Fruit fly (Drosophila melanogaster) whole organism, embryonic: ENCODE measurements around the gene CG9691.

Experiments used
- Awh ChIP-seq: fragments of 200-800 bp; sonication (Bioruptor generic); IDR thresholded peaks from 2 replicates; pipeline ENCODE4, ENCODE4 v1.3.6; 2022; ENCODE audit warnings: missing biosample characterization, missing genetic modification characterization
- CG10147 ChIP-seq: fragments of 200-800 bp; sonication (Bioruptor generic); optimal IDR thresholded peaks from 2 replicates; lab custom pipeline; 2019; ENCODE audit warnings: missing biosample characterization, mild to moderate bottlenecking, missing genetic modification characterization, moderate library complexity
- CG10209 ChIP-seq: fragments of 200-800 bp; sonication (Bioruptor generic); optimal IDR thresholded peaks from 3 replicates; lab custom pipeline; 2017; ENCODE audit warnings: missing biosample characterization, mild to moderate bottlenecking, missing genetic modification characterization, missing genetic modification reagents
- CG11085 ChIP-seq: fragments of 200-800 bp; sonication (Bioruptor generic); IDR thresholded peaks from 2 replicates; pipeline ENCODE4 v1.3.6; 2022; ENCODE audit warnings: missing biosample characterization, missing genetic modification characterization
- CG11093 ChIP-seq: fragments of 200-800 bp; sonication (Bioruptor generic); IDR thresholded peaks from 3 replicates; pipeline ENCODE4 v1.3.6; 2022; ENCODE audit warnings: missing biosample characterization, missing genetic modification characterization
- CG12155 ChIP-seq: fragments of 200-800 bp; sonication (Bioruptor generic); optimal IDR thresholded peaks from 3 replicates; lab custom pipeline; 2016; ENCODE audit warnings: missing biosample characterization, missing genetic modification characterization
- CG12391 ChIP-seq: fragments of 200-800 bp; sonication (Bioruptor generic); optimal IDR thresholded peaks from 3 replicates; lab custom pipeline; 2018; ENCODE audit warnings: missing biosample characterization, mild to moderate bottlenecking, missing genetic modification characterization, moderate library complexity
- CG12659 ChIP-seq: fragments of 200-800 bp; sonication (Bioruptor generic); optimal IDR thresholded peaks from 3 replicates; lab custom pipeline; 2017; ENCODE audit warnings: mild to moderate bottlenecking, missing biosample characterization, missing genetic modification reagents, missing genetic modification characterization
- CG12744 ChIP-seq: fragments of 200-800 bp; sonication (Bioruptor generic); optimal IDR thresholded peaks from 2 replicates; lab custom pipeline; 2016; ENCODE audit warnings: missing biosample characterization, missing genetic modification characterization
- CG13775 ChIP-seq: fragments of 200-800 bp; sonication (Bioruptor generic); optimal IDR thresholded peaks from 3 replicates; lab custom pipeline; 2017; ENCODE audit warnings: missing biosample characterization, mild to moderate bottlenecking, missing genetic modification characterization
- CG13894 ChIP-seq: fragments of 200-800 bp; sonication (Bioruptor generic); optimal IDR thresholded peaks from 3 replicates; lab custom pipeline; 2018; ENCODE audit warnings: missing biosample characterization, mild to moderate bottlenecking, missing genetic modification characterization, moderate library complexity
- CG14710 ChIP-seq: fragments of 200-800 bp; sonication (Bioruptor generic); optimal IDR thresholded peaks from 3 replicates; lab custom pipeline; 2019; ENCODE audit warnings: missing biosample characterization, mild to moderate bottlenecking, missing genetic modification characterization, moderate library complexity
- CG14965 ChIP-seq: fragments of 200-800 bp; sonication (Bioruptor generic); optimal IDR thresholded peaks from 2 replicates; lab custom pipeline; 2016; ENCODE audit warnings: missing biosample characterization, missing genetic modification characterization, borderline replicate concordance
- CG17361 ChIP-seq: fragments of 200-800 bp; sonication (Bioruptor generic); IDR thresholded peaks from 3 replicates; pipeline ENCODE4 v1.3.6; 2022; ENCODE audit warnings: missing biosample characterization, missing genetic modification characterization
- CG2678 ChIP-seq: fragments of 200-800 bp; sonication (Bioruptor generic); optimal IDR thresholded peaks from 3 replicates; lab custom pipeline; 2019; ENCODE audit warnings: missing biosample characterization, mild to moderate bottlenecking, missing genetic modification characterization, moderate library complexity
- CG2712 ChIP-seq: fragments of 200-800 bp; optimal IDR thresholded peaks from 3 replicates; lab custom pipeline; 2019; ENCODE audit warnings: missing biosample characterization, mild to moderate bottlenecking, missing genetic modification characterization, moderate library complexity
- CG8359 ChIP-seq: fragments of 200-800 bp; sonication (Bioruptor generic); optimal IDR thresholded peaks from 2 replicates; lab custom pipeline; 2017; ENCODE audit warnings: missing biosample characterization, mild to moderate bottlenecking, missing genetic modification characterization, borderline replicate concordance
- CG9932 ChIP-seq: fragments of 200-800 bp; sonication (Bioruptor generic); IDR thresholded peaks from 2 replicates; pipeline ENCODE4 v1.3.6; 2022; ENCODE audit warnings: missing biosample characterization, missing genetic modification characterization
- Fer3 ChIP-seq: fragments of 200-800 bp; sonication (Bioruptor generic); optimal IDR thresholded peaks from 2 replicates; lab custom pipeline; 2018; ENCODE audit warnings: missing biosample characterization, mild to moderate bottlenecking, missing genetic modification characterization, moderate library complexity
- Gug ChIP-seq: fragments of 200-800 bp; sonication (Bioruptor generic); IDR thresholded peaks from 4 replicates; pipeline ENCODE4 v1.3.6; 2022; ENCODE audit warnings: missing biosample characterization, missing genetic modification characterization
- HLH54F ChIP-seq: fragments of 200-800 bp; sonication (Bioruptor generic); optimal IDR thresholded peaks from 3 replicates; lab custom pipeline; 2016; ENCODE audit warnings: missing biosample characterization, missing genetic modification characterization
- Hand ChIP-seq: fragments of 200-800 bp; sonication (Bioruptor generic); optimal IDR thresholded peaks from 2 replicates; lab custom pipeline; 2017; ENCODE audit warnings: mild to moderate bottlenecking, missing biosample characterization, missing genetic modification reagents, missing genetic modification characterization
- HmgD ChIP-seq: fragments of 200-800 bp; sonication (Bioruptor generic); optimal IDR thresholded peaks from 3 replicates; lab custom pipeline; 2016; ENCODE audit warnings: missing biosample characterization, missing genetic modification characterization
- Hr3 ChIP-seq: fragments of 200-800 bp; sonication (Bioruptor generic); optimal IDR thresholded peaks from 3 replicates; lab custom pipeline; 2016; ENCODE audit warnings: missing biosample characterization, missing genetic modification characterization
- MTF-1 ChIP-seq: fragments of 200-800 bp; sonication (Bioruptor generic); optimal IDR thresholded peaks from 2 replicates; lab custom pipeline; 2018; ENCODE audit warnings: missing biosample characterization, mild to moderate bottlenecking, missing genetic modification characterization, borderline replicate concordance
- Med ChIP-seq: fragments of 200-800 bp; sonication (Bioruptor generic); peaks from one replicate; lab custom pipeline; 2016; ENCODE audit warnings: missing biosample characterization, missing genetic modification characterization, mild to moderate bottlenecking, inconsistent platforms, moderate library complexity
- Ptx1 ChIP-seq: fragments of 200-800 bp; sonication (Bioruptor generic); IDR thresholded peaks from 2 replicates; pipeline ENCODE4 v1.3.6; 2022; ENCODE audit warnings: missing biosample characterization, missing genetic modification characterization
- Six4 ChIP-seq: fragments of 200-800 bp; sonication (Bioruptor generic); optimal IDR thresholded peaks from 2 replicates; lab custom pipeline; 2016; ENCODE audit warnings: missing biosample characterization, missing genetic modification characterization
- Vsx1 ChIP-seq: fragments of 200-800 bp; sonication (Bioruptor generic); optimal IDR thresholded peaks from 2 replicates; lab custom pipeline; 2017; ENCODE audit warnings: missing biosample characterization, mild to moderate bottlenecking, missing genetic modification characterization, missing genetic modification reagents
- YL-1 ChIP-seq: fragments of 200-800 bp; sonication (Bioruptor generic); optimal IDR thresholded peaks from 3 replicates; lab custom pipeline; 2017; ENCODE audit warnings: missing biosample characterization, mild to moderate bottlenecking, missing genetic modification characterization
- cas ChIP-seq: fragments of 200-800 bp; sonication (Bioruptor generic); IDR thresholded peaks from 2 replicates; pipeline ENCODE4 v1.3.6; 2022; ENCODE audit warnings: missing biosample characterization, missing genetic modification characterization
- caup ChIP-seq: fragments of 200-800 bp; sonication (Bioruptor generic); optimal IDR thresholded peaks from 3 replicates; lab custom pipeline; 2017; ENCODE audit warnings: missing biosample characterization, mild to moderate bottlenecking, missing genetic modification characterization, moderate library complexity; ENCODE audit not compliant: severe bottlenecking
- cg ChIP-seq: fragments of 200-800 bp; sonication (Bioruptor generic); optimal IDR thresholded peaks from 3 replicates; lab custom pipeline; 2019; ENCODE audit warnings: missing biosample characterization, mild to moderate bottlenecking, missing genetic modification characterization, moderate library complexity
- chm ChIP-seq: fragments of 200-800 bp; sonication (Bioruptor generic); IDR thresholded peaks from 2 replicates; pipeline ENCODE4 v1.3.6; 2022; ENCODE audit warnings: missing biosample characterization, missing genetic modification characterization
- fru ChIP-seq: fragments of >200 bp; optimal IDR thresholded peaks from 2 replicates; lab custom pipeline; 2017
- gem ChIP-seq: fragments of 200-800 bp; sonication (Bioruptor generic); optimal IDR thresholded peaks from 2 replicates; lab custom pipeline; 2019; ENCODE audit warnings: missing biosample characterization, mild to moderate bottlenecking, missing genetic modification characterization, moderate library complexity
- hbn ChIP-seq: fragments of 200-800 bp; sonication (Bioruptor generic); IDR thresholded peaks from 2 replicates; pipeline ENCODE4 v1.3.6; 2022; ENCODE audit warnings: missing biosample characterization, missing genetic modification characterization; ENCODE audit not compliant: partially characterized antibody
- her ChIP-seq: fragments of 200-800 bp; sonication (Bioruptor generic); optimal IDR thresholded peaks from 2 replicates; lab custom pipeline; 2016; ENCODE audit warnings: missing biosample characterization, missing genetic modification characterization
- lab ChIP-seq: fragments of 200-800 bp; sonication (Bioruptor generic); optimal IDR thresholded peaks from 3 replicates; lab custom pipeline; 2017; ENCODE audit warnings: missing biosample characterization, missing genetic modification characterization, mild to moderate bottlenecking, moderate library complexity, missing genetic modification reagents
- odd ChIP-seq: fragments of 200-800 bp; sonication (Bioruptor generic); optimal IDR thresholded peaks from 2 replicates; lab custom pipeline; 2017; ENCODE audit warnings: missing biosample characterization, mild to moderate bottlenecking, missing genetic modification characterization
- psq ChIP-seq: fragments of 200-800 bp; sonication (Bioruptor generic); optimal IDR thresholded peaks from 2 replicates; lab custom pipeline; 2017; ENCODE audit warnings: missing biosample characterization, missing genetic modification characterization
- salm ChIP-seq: fragments of 200-800 bp; sonication (Bioruptor generic); optimal IDR thresholded peaks from 2 replicates; lab custom pipeline; 2018; ENCODE audit warnings: missing biosample characterization, mild to moderate bottlenecking, missing genetic modification characterization
- shn ChIP-seq: fragments of 200-800 bp; sonication (Bioruptor generic); optimal IDR thresholded peaks from 3 replicates; lab custom pipeline; 2016; ENCODE audit warnings: missing biosample characterization, missing genetic modification characterization
- sisA ChIP-seq: fragments of 200-800 bp; sonication (Bioruptor generic); IDR thresholded peaks from 2 replicates; pipeline ENCODE4 v1.3.6; 2022; ENCODE audit warnings: missing biosample characterization, missing genetic modification characterization
- sr ChIP-seq: fragments of 200-800 bp; sonication (Bioruptor generic); IDR thresholded peaks from 3 replicates; pipeline ENCODE4 v1.3.6; 2022; ENCODE audit warnings: missing biosample characterization, missing genetic modification characterization
- trh ChIP-seq: fragments of 200-800 bp; sonication (Bioruptor generic); optimal IDR thresholded peaks from 2 replicates; lab custom pipeline; 2016; ENCODE audit warnings: missing biosample characterization, missing genetic modification characterization
- tup ChIP-seq: fragments of 200-800 bp; sonication (Bioruptor generic); optimal IDR thresholded peaks from 2 replicates; lab custom pipeline; 2016; ENCODE audit warnings: missing biosample characterization, mild to moderate bottlenecking, missing genetic modification characterization, moderate library complexity
- twi ChIP-seq: fragments of 200-800 bp; optimal IDR thresholded peaks from 2 replicates; lab custom pipeline; 2019; ENCODE audit warnings: missing biosample characterization, mild to moderate bottlenecking, missing genetic modification characterization, moderate library complexity
- vfl ChIP-seq: fragments of 200-800 bp; sonication (Bioruptor generic); optimal IDR thresholded peaks from 2 replicates; lab custom pipeline; 2016; ENCODE audit warnings: missing biosample characterization, missing genetic modification characterization
- wdn ChIP-seq: fragments of 200-800 bp; sonication (Bioruptor generic); IDR thresholded peaks from 2 replicates; pipeline ENCODE4 v1.3.6; 2022; ENCODE audit warnings: missing biosample characterization, missing genetic modification characterization
- zen ChIP-seq: fragments of 200-800 bp; sonication (Bioruptor generic); optimal IDR thresholded peaks from 3 replicates; lab custom pipeline; 2018; ENCODE audit warnings: missing biosample characterization, mild to moderate bottlenecking, missing genetic modification characterization, moderate library complexity
- zf30C ChIP-seq: fragments of 200-800 bp; sonication (Bioruptor generic); optimal IDR thresholded peaks from 3 replicates; lab custom pipeline; 2018; ENCODE audit warnings: missing biosample characterization, mild to moderate bottlenecking, missing genetic modification characterization

The CG9691 gene

DNA sequence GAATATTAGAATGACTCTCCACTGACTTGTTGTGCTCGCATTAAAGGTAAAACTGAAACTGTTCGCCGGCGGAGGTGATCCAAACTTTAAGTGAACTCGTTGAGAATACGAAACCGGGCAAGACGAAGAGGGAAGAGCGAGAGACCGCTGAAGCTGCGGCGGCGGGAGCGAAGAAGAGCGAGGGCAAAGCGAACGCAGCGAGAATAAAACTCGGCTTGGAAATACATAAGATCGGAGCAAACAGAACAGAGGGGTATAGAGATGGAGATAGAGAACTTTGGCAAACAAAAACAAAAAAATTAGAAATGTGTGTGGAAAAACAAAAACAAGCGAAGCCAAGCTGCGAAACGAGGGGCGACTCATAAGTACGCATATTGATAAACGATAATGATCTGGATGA lies 46.6 kb downstream of the CG9691 start, which contains the start of gene Idgf4 (continued):
- TF ChIP-seq CG12391 (tag; lab: Kevin White, UChicago): no peak
- no peak for TF ChIP-seq Hand (GFP tag; lab: Kevin White, UChicago)
- no peak for TF ChIP-seq Hr3 (GFP tag; lab: Kevin White, UChicago)
- TF ChIP-seq hbn (GFP tag; lab: Robert Waterston, UW): no peak
- TF ChIP-seq CG10209: peak; percentile 5
- no peak for TF ChIP-seq Six4 (GFP tag; lab: Kevin White, UChicago)
- TF ChIP-seq Vsx1 (GFP tag; lab: Kevin White, UChicago): no peak
- no peak for TF ChIP-seq fru
- peak; percentile 83 for TF ChIP-seq Med (GFP tag; lab: Kevin White, UChicago)
- peak; percentile 66 for TF ChIP-seq CG12155 (GFP tag; lab: Kevin White, UChicago)
- TF ChIP-seq sisA: no peak
- TF ChIP-seq Awh: no peak
- no peak for TF ChIP-seq zf30C (GFP tag; lab: Kevin White, UChicago)
- no peak for TF ChIP-seq CG11093
- no peak for TF ChIP-seq CG17361 (GFP tag; lab: Robert Waterston, UW)
- TF ChIP-seq twi (tag; lab: Kevin White, UChicago): no peak
- no peak for TF ChIP-seq CG14965 (GFP tag; lab: Kevin White, UChicago)
- no peak for TF ChIP-seq cg (GFP tag; lab: Kevin White, UChicago)
- no peak for TF ChIP-seq Ptx1 (GFP tag; lab: Robert Waterston, UW)
- no peak for TF ChIP-seq HmgD (GFP tag; lab: Kevin White, UChicago)
- TF ChIP-seq CG8359 (GFP tag; lab: Kevin White, UChicago): no peak
- no peak for TF ChIP-seq CG10147 (GFP tag; lab: Kevin White, UChicago)
- TF ChIP-seq Fer3 (tag; lab: Kevin White, UChicago): no peak
- TF ChIP-seq MTF-1 (GFP tag; lab: Kevin White, UChicago): no peak
- no peak for TF ChIP-seq CG12744 (GFP tag; lab: Kevin White, UChicago)
- TF ChIP-seq zen (tag; lab: Kevin White, UChicago): no peak
- no peak for TF ChIP-seq CG11085 (GFP tag; lab: Robert Waterston, UW)
- peak; percentile 7 for TF ChIP-seq salm (tag; lab: Kevin White, UChicago)
- no peak for TF ChIP-seq tup (GFP tag; lab: Kevin White, UChicago)
- TF ChIP-seq Gug (GFP tag; lab: Robert Waterston, UW): no peak
- peak; percentile 26 for TF ChIP-seq gem
- no peak for TF ChIP-seq lab (GFP tag; lab: Kevin White, UChicago)
- no peak for TF ChIP-seq vfl (GFP tag; lab: Kevin White, UChicago)
- no peak for TF ChIP-seq her (GFP tag; lab: Kevin White, UChicago)
- TF ChIP-seq sr (GFP tag; lab: Robert Waterston, UW): no peak
- TF ChIP-seq CG13894 (tag; lab: Kevin White, UChicago): peak; percentile 22
- TF ChIP-seq shn: no peak
- no peak for TF ChIP-seq CG14710 (tag; lab: Kevin White, UChicago)
- TF ChIP-seq psq (GFP tag; lab: Kevin White, UChicago): peak; percentile 70
- TF ChIP-seq odd (GFP tag; lab: Kevin White, UChicago): no peak
- no peak for TF ChIP-seq cas (GFP tag; lab: Robert Waterston, UW)
- TF ChIP-seq CG2712 (tag; lab: Kevin White, UChicago): no peak
- TF ChIP-seq CG13775: no peak
- no peak for TF ChIP-seq chm
- no peak for TF ChIP-seq CG12659 (GFP tag; lab: Kevin White, UChicago)
- no peak for TF ChIP-seq trh (GFP tag; lab: Kevin White, UChicago)
- TF ChIP-seq CG2678: no peak
- TF ChIP-seq HLH54F (GFP tag; lab: Kevin White, UChicago): no peak
- TF ChIP-seq caup (GFP tag; lab: Kevin White, UChicago): no peak
- TF ChIP-seq CG9932 (GFP tag; lab: Robert Waterston, UW): peak; percentile 27
- no peak for TF ChIP-seq wdn (GFP tag; lab: Robert Waterston, UW)
- TF ChIP-seq YL-1 (GFP tag; lab: Kevin White, UChicago): no peak
